Worm (Caenorhabditis elegans) whole organism, L4 larva: ENCODE results near the gene T26H5.14.
A peak's percentile ranks its signal among the peaks of the same experiment; 100 is the strongest.

Experiments used
- D1046.2 ChIP-seq: fragments of 200-800 bp; sonication (Bioruptor generic); IDR thresholded peaks from 2 replicates; pipeline ENCODE4 v1.3.6; 2022; ENCODE audit warnings: missing genetic modification characterization, missing compliant biosample characterization
- F10B5.3 ChIP-seq: sonication (generic microtip); optimal IDR thresholded peaks from 2 replicates; lab custom pipeline; 2016; ENCODE audit warnings: mild to moderate bottlenecking, missing genetic modification characterization, missing compliant biosample characterization
- T26A8.4 ChIP-seq: fragments of 200-800 bp; sonication (Bioruptor generic); IDR thresholded peaks from 2 replicates; pipeline ENCODE4 v1.3.6; 2022; ENCODE audit warnings: missing genetic modification characterization, missing compliant biosample characterization
- Y5F2A.4 ChIP-seq: fragments of 200-800 bp; sonication (Bioruptor generic); optimal IDR thresholded peaks from 2 replicates; lab custom pipeline; 2018; ENCODE audit warnings: mild to moderate bottlenecking, missing genetic modification characterization, missing compliant biosample characterization
- aha-1 ChIP-seq: fragments of 150-350 bp; peaks from one replicate; lab custom pipeline; 2014; ENCODE audit warnings: missing biosample characterization, missing genetic modification characterization
- ama-1 ChIP-seq: fragments of 150-350 bp; optimal IDR thresholded peaks from 2 replicates; lab custom pipeline; 2014; ENCODE audit warnings: inconsistent platforms, mixed read lengths
- attf-4 ChIP-seq: sonication (generic microtip); optimal IDR thresholded peaks from 3 replicates; lab custom pipeline; 2017; ENCODE audit warnings: missing biosample characterization, missing genetic modification characterization
- ceh-20 ChIP-seq: fragments of 200-800 bp; sonication (Bioruptor generic); IDR thresholded peaks from 2 replicates; pipeline ENCODE4 v1.3.6; 2022; ENCODE audit warnings: missing genetic modification reagents, missing genetic modification characterization, missing compliant biosample characterization
- ceh-28 ChIP-seq: fragments of 150-350 bp; optimal IDR thresholded peaks from 2 replicates; lab custom pipeline; 2014; ENCODE audit warnings: missing biosample characterization, missing genetic modification reagents, missing genetic modification characterization
- ceh-44 ChIP-seq: fragments of 200-800 bp; sonication (Bioruptor generic); IDR thresholded peaks from 2 replicates; pipeline ENCODE4 v1.3.6; 2022; ENCODE audit warnings: missing genetic modification reagents, missing genetic modification characterization, missing compliant biosample characterization
- daf-12 ChIP-seq: fragments of 150-350 bp; optimal IDR thresholded peaks from 2 replicates; lab custom pipeline; 2014; ENCODE audit warnings: missing biosample characterization, missing genetic modification reagents, missing genetic modification characterization
- daf-16 ChIP-seq, 3 experiments: sonication (generic microtip); optimal IDR thresholded peaks; 2 replicates each; lab custom pipeline; 2016 to 2017; ENCODE audit warnings: missing genetic modification characterization in 3 of 3, missing genetic modification reagents in 3 of 3, mild to moderate bottlenecking in 2 of 3, missing compliant biosample characterization in 2 of 3, missing biosample characterization in 1 of 3, moderate library complexity in 1 of 3
- daf-8 ChIP-seq: fragments of 200-800 bp; sonication (Bioruptor generic); IDR thresholded peaks from 2 replicates; pipeline ENCODE4 v1.3.6; 2022; ENCODE audit warnings: missing genetic modification characterization, missing compliant biosample characterization
- dmd-6 ChIP-seq: fragments of 200-800 bp; sonication (Bioruptor generic); IDR thresholded peaks from 2 replicates; pipeline ENCODE4 v1.3.6; 2022; ENCODE audit warnings: missing genetic modification reagents, missing genetic modification characterization, missing compliant biosample characterization
- dpl-1 ChIP-seq: fragments of 150-350 bp; optimal IDR thresholded peaks from 2 replicates; lab custom pipeline; 2014; ENCODE audit warnings: missing biosample characterization, missing genetic modification reagents, missing genetic modification characterization
- egl-27 ChIP-seq: sonication (generic microtip); optimal IDR thresholded peaks from 3 replicates; lab custom pipeline; 2017; ENCODE audit warnings: missing biosample characterization, missing genetic modification reagents, missing genetic modification characterization
- hlh-30 ChIP-seq: sonication (generic microtip); optimal IDR thresholded peaks from 2 replicates; lab custom pipeline; 2017; ENCODE audit warnings: antibody characterized with exemption, mild to moderate bottlenecking, missing genetic modification characterization, missing compliant biosample characterization; ENCODE audit not compliant: insufficient read depth
- hmg-1.1 ChIP-seq: fragments of 200-800 bp; sonication (Bioruptor generic); IDR thresholded peaks from 2 replicates; pipeline ENCODE4 v1.3.6; 2022; ENCODE audit warnings: missing genetic modification reagents, missing genetic modification characterization, missing compliant biosample characterization
- jun-1 ChIP-seq: fragments of 150-350 bp; optimal IDR thresholded peaks from 2 replicates; lab custom pipeline; 2014; ENCODE audit warnings: missing biosample characterization, missing genetic modification reagents, missing genetic modification characterization
- lin-1 ChIP-seq: fragments of 200-800 bp; sonication (Bioruptor generic); IDR thresholded peaks from 2 replicates; pipeline ENCODE4 v1.3.6; 2022; ENCODE audit warnings: missing genetic modification reagents, missing genetic modification characterization, missing compliant biosample characterization
- lin-29 ChIP-seq: fragments of 200-800 bp; sonication (Bioruptor generic); IDR thresholded peaks from 2 replicates; pipeline ENCODE4 v1.3.6; 2022; ENCODE audit warnings: missing genetic modification reagents, missing genetic modification characterization, missing compliant biosample characterization
- lsy-2 ChIP-seq, 2 experiments: fragments of 150-350 bp in 1 of 2; sonication (generic microtip) in 1 of 2; optimal IDR thresholded peaks; 2 replicates each; lab custom pipeline; 2014 to 2017; ENCODE audit warnings: missing biosample characterization in 2 of 2, missing genetic modification characterization in 2 of 2
- madf-5 ChIP-seq, 2 experiments: fragments of 200-800 bp; sonication (Bioruptor generic); IDR thresholded peaks; 2 replicates each; pipeline ENCODE4 v1.3.6; 2022; ENCODE audit warnings: missing compliant biosample characterization in 2 of 2, missing genetic modification characterization in 2 of 2
- madf-9 ChIP-seq: fragments of 200-800 bp; sonication (Bioruptor generic); conservative IDR thresholded peaks from 2 replicates; pipeline ENCODE4 v1.3.6; 2022; ENCODE audit warnings: missing genetic modification reagents, missing genetic modification characterization, missing compliant biosample characterization
- mdl-1 ChIP-seq, 2 experiments: fragments of 150-350 bp in 1 of 2; sonication (generic microtip) in 1 of 2; optimal IDR thresholded peaks; 2 replicates each; lab custom pipeline; 2014 to 2017; ENCODE audit warnings: missing biosample characterization in 2 of 2, missing genetic modification characterization in 2 of 2
- mes-2 ChIP-seq: sonication (generic microtip); optimal IDR thresholded peaks from 2 replicates; lab custom pipeline; 2016; ENCODE audit warnings: missing genotype, mild to moderate bottlenecking, missing genetic modification characterization, missing compliant biosample characterization; ENCODE audit not compliant: poor library complexity, severe bottlenecking
- nhr-11 ChIP-seq: fragments of 150-350 bp; optimal IDR thresholded peaks from 2 replicates; lab custom pipeline; 2014; ENCODE audit warnings: missing biosample characterization, missing genetic modification characterization
- nhr-111 ChIP-seq: fragments of 200-800 bp; sonication (Bioruptor generic); optimal IDR thresholded peaks from 2 replicates; lab custom pipeline; 2018; ENCODE audit warnings: mild to moderate bottlenecking, missing genetic modification characterization, missing compliant biosample characterization
- nhr-25 ChIP-seq: sonication (generic microtip); optimal IDR thresholded peaks from 2 replicates; lab custom pipeline; 2017; ENCODE audit warnings: missing genetic modification characterization, mild to moderate bottlenecking, missing compliant biosample characterization, antibody characterized with exemption, moderate library complexity, borderline replicate concordance; ENCODE audit not compliant: insufficient read depth
- nhr-28 ChIP-seq: fragments of 150-350 bp; optimal IDR thresholded peaks from 2 replicates; lab custom pipeline; 2014; ENCODE audit warnings: missing biosample characterization, missing genetic modification characterization
- nhr-41 ChIP-seq: fragments of 200-800 bp; sonication (Bioruptor generic); IDR thresholded peaks from 2 replicates; pipeline ENCODE4 v1.3.6; 2022; ENCODE audit warnings: missing genetic modification reagents, missing genetic modification characterization, missing compliant biosample characterization
- nhr-48 ChIP-seq: sonication (generic microtip); optimal IDR thresholded peaks from 2 replicates; lab custom pipeline; 2016; ENCODE audit warnings: mild to moderate bottlenecking, missing genetic modification characterization, missing compliant biosample characterization
- nhr-6 ChIP-seq: fragments of 150-350 bp; optimal IDR thresholded peaks from 2 replicates; lab custom pipeline; 2014; ENCODE audit warnings: missing biosample characterization, missing genetic modification characterization
- nhr-76 ChIP-seq: fragments of 150-350 bp; optimal IDR thresholded peaks from 2 replicates; lab custom pipeline; 2014; ENCODE audit warnings: missing biosample characterization, missing genetic modification characterization
- nhr-77 ChIP-seq: fragments of 150-350 bp; optimal IDR thresholded peaks from 2 replicates; lab custom pipeline; 2014; ENCODE audit warnings: missing biosample characterization, missing genetic modification characterization
- pha-4 ChIP-seq, 2 experiments: fragments of 150-350 bp in 1 of 2; fragments of 200-800 bp in 1 of 2; sonication (Bioruptor generic) in 1 of 2; IDR thresholded peaks in 1 of 2; optimal IDR thresholded peaks in 1 of 2; 2 replicates each; pipeline versions ENCODE4 v1.3.6 to Lab custom; 2014 to 2022; ENCODE audit warnings: missing genetic modification characterization in 2 of 2, missing genetic modification reagents in 2 of 2, missing biosample characterization in 1 of 2, missing compliant biosample characterization in 1 of 2
- php-3 ChIP-seq: fragments of 200-800 bp; sonication (Bioruptor generic); IDR thresholded peaks from 2 replicates; pipeline ENCODE4 v1.3.6; 2022; ENCODE audit warnings: missing genetic modification reagents, missing genetic modification characterization, missing compliant biosample characterization
- snpc-1.2 ChIP-seq: fragments of 200-800 bp; sonication (Bioruptor generic); IDR thresholded peaks from 2 replicates; pipeline ENCODE4 v1.3.6; 2022; ENCODE audit warnings: missing genetic modification reagents, missing genetic modification characterization, missing compliant biosample characterization
- spr-1 ChIP-seq: sonication (generic microtip); optimal IDR thresholded peaks from 2 replicates; lab custom pipeline; 2016; ENCODE audit warnings: mild to moderate bottlenecking, missing genetic modification characterization, missing compliant biosample characterization
- spr-3 ChIP-seq: fragments of 200-800 bp; sonication (Bioruptor generic); optimal IDR thresholded peaks from 2 replicates; lab custom pipeline; 2018; ENCODE audit warnings: mild to moderate bottlenecking, missing genetic modification characterization, missing compliant biosample characterization
- tra-1 ChIP-seq: fragments of 200-800 bp; sonication (Bioruptor generic); IDR thresholded peaks from 2 replicates; pipeline ENCODE4 v1.3.6; 2022; ENCODE audit warnings: missing genetic modification reagents, missing genetic modification characterization, missing compliant biosample characterization
- unc-62 ChIP-seq, 3 experiments: fragments of 150-350 bp in 1 of 3; sonication (generic microtip); optimal IDR thresholded peaks in 2 of 3; peaks in 1 of 3; 1 replicate in 1 of 3; 2 replicates in 2 of 3; lab custom pipeline; 2014 to 2017; ENCODE audit warnings: missing biosample characterization in 3 of 3, missing genetic modification characterization in 3 of 3, missing genetic modification reagents in 3 of 3, missing genotype in 1 of 3
- vab-7 ChIP-seq: fragments of 200-800 bp; sonication (Bioruptor generic); IDR thresholded peaks from 2 replicates; pipeline ENCODE4 v1.3.6; 2022; ENCODE audit warnings: missing genetic modification reagents, missing genetic modification characterization, missing compliant biosample characterization
- zag-1 ChIP-seq: fragments of 150-350 bp; optimal IDR thresholded peaks from 2 replicates; lab custom pipeline; 2014; ENCODE audit warnings: missing biosample characterization, missing genetic modification characterization
- zip-2 ChIP-seq: fragments of 150-350 bp; optimal IDR thresholded peaks from 2 replicates; lab custom pipeline; 2014; ENCODE audit warnings: missing biosample characterization, missing genetic modification characterization
- ztf-7 ChIP-seq: fragments of 150-350 bp; optimal IDR thresholded peaks from 2 replicates; lab custom pipeline; 2014; ENCODE audit warnings: missing biosample characterization, missing genetic modification characterization

Gene T26H5.14

ce11 chrV:15481374-15481773 lies 32.4 kb downstream of the T26H5.14 start, which contains the start of gene nhr-150:
nhr-150 (minus strand) TSS chrV:15481465.
- no peak for TF ChIP-seq dmd-6 (GFP tag; lab: Robert Waterston, UW)
- no peak for TF ChIP-seq nhr-11 (tag; lab: Kevin White, UChicago)
- no peak for TF ChIP-seq ceh-44 (GFP tag; lab: Robert Waterston, UW)
- TF ChIP-seq daf-12 (tag; lab: Kevin White, UChicago): no peak
- TF ChIP-seq aha-1 (tag; lab: Kevin White, UChicago): peak; percentile 92
- TF ChIP-seq, all 104 proteins: peak for 1

- TF ChIP-seq daf-12 (tag; lab: Kevin White, UChicago) (no peak), dpl-1 (GFP tag; lab: Kevin White, UChicago) (no peak), nhr-28 (tag; lab: Kevin White, UChicago) (peak; percentile 56), ceh-28 (tag; lab: Kevin White, UChicago) (no peak), php-3 (GFP tag; lab: Robert Waterston, UW) (no peak), ceh-44 (GFP tag; lab: Robert Waterston, UW) (no peak), nhr-76 (tag; lab: Kevin White, UChicago) (no peak), nhr-77 (tag; lab: Kevin White, UChicago) (peak; percentile 9), unc-62 (GFP tag; optimal IDR thresholded peaks at IDR 0.05 in 1 of 2; lab: Kevin White, UChicago) (no peak), unc-62 (tag; optimal IDR thresholded peaks at IDR 0.05; lab: Kevin White, UChicago) (no peak), zag-1 (no peak), daf-16 (GFP tag; optimal IDR thresholded peaks at IDR 0.05; lab: Kevin White, UChicago) (no peak), daf-16 (tag; optimal IDR thresholded peaks at IDR 0.05; lab: Kevin White, UChicago) (peak; percentile 64), mdl-1 (tag; optimal IDR thresholded peaks at IDR 0.05; lab: Kevin White, UChicago) (peak in 1 of 2 experiments; percentile 3), nhr-41 (GFP tag; lab: Robert Waterston, UW) (no peak), F10B5.3 (no peak), madf-9 (GFP tag; lab: Robert Waterston, UW) (no peak), snpc-1.2 (GFP tag; lab: Robert Waterston, UW) (no peak), lsy-2 (tag; optimal IDR thresholded peaks at IDR 0.05; lab: Kevin White, UChicago) (no peak), egl-27 (no peak), D1046.2 (GFP tag; lab: Robert Waterston, UW) (no peak), ama-1 (lab: Kevin White, UChicago) (no peak), madf-5 (GFP tag; IDR thresholded peaks at IDR 0.05; lab: Robert Waterston, UW) (no peak), zip-2 (tag; lab: Kevin White, UChicago) (no peak), T26A8.4 (GFP tag; lab: Robert Waterston, UW) (no peak), daf-8 (GFP tag; lab: Robert Waterston, UW) (no peak), ceh-20 (GFP tag; lab: Robert Waterston, UW) (no peak), tra-1 (no peak), Y5F2A.4 (GFP tag; lab: Kevin White, UChicago) (no peak), spr-1 (no peak), nhr-25 (tag; lab: Kevin White, UChicago) (no peak), nhr-6 (tag; lab: Kevin White, UChicago) (peak; percentile 84), spr-3 (GFP tag; lab: Kevin White, UChicago) (no peak), nhr-111 (GFP tag; lab: Kevin White, UChicago) (no peak), hlh-30 (tag; lab: Kevin White, UChicago) (peak; percentile 65), dmd-6 (GFP tag; lab: Robert Waterston, UW) (peak; percentile 47), attf-4 (tag; lab: Kevin White, UChicago) (no peak), nhr-48 (tag; lab: Kevin White, UChicago) (peak; percentile 30), lin-1 (GFP tag; lab: Robert Waterston, UW) (no peak), jun-1 (no peak), ztf-7 (tag; lab: Kevin White, UChicago) (no peak), pha-4 (GFP tag; IDR thresholded peaks at IDR 0.05; lab: Robert Waterston, UW) (no peak), pha-4 (tag; optimal IDR thresholded peaks at IDR 0.05; lab: Kevin White, UChicago) (no peak), vab-7 (GFP tag; lab: Robert Waterston, UW) (no peak), hmg-1.1 (GFP tag; lab: Robert Waterston, UW) (no peak), lin-29 (GFP tag; lab: Robert Waterston, UW) (no peak), mes-2 (tag; lab: Kevin White, UChicago) (no peak)
Observed at ce11 chrV:15483563-15483962, 34.6 kb downstream of the T26H5.14 start.
